Worm (Caenorhabditis elegans) whole organism, young adult: ENCODE measurements around the gene ZK154.6.

Experiments
- F23B12.7 ChIP-seq: sonication (generic microtip); optimal IDR thresholded peaks from 2 replicates; lab custom pipeline; 2017; ENCODE audit warnings: missing genetic modification characterization, mild to moderate bottlenecking, missing compliant biosample characterization, antibody characterized with exemption, moderate library complexity; ENCODE audit not compliant: insufficient read depth
- F49E8.2 ChIP-seq: sonication (generic microtip); optimal IDR thresholded peaks from 3 replicates; lab custom pipeline; 2017; ENCODE audit warnings: missing genetic modification characterization, mild to moderate bottlenecking, missing compliant biosample characterization, antibody characterized with exemption, moderate library complexity; ENCODE audit not compliant: insufficient read depth
- akir-1 ChIP-seq: fragments of 200-800 bp; sonication (Bioruptor generic); optimal IDR thresholded peaks from 2 replicates; lab custom pipeline; 2018; ENCODE audit warnings: mild to moderate bottlenecking, missing genetic modification characterization, moderate library complexity, missing compliant biosample characterization
- ama-1 ChIP-seq, 3 experiments: fragments of 150-350 bp in 1 of 3; sonication (generic microtip) in 2 of 3; optimal IDR thresholded peaks; 2 replicates each; lab custom pipeline; 2014 to 2018; ENCODE audit warnings: missing biosample characterization in 2 of 3, missing genetic modification characterization in 2 of 3, missing genetic modification reagents in 2 of 3
- aptf-2 ChIP-seq: fragments of 200-800 bp; sonication (Bioruptor generic); conservative IDR thresholded peaks from 2 replicates; pipeline ENCODE4 v1.3.6; 2022; ENCODE audit warnings: missing genetic modification reagents, missing genetic modification characterization, missing compliant biosample characterization
- ceh-91 ChIP-seq: fragments of 200-800 bp; sonication (Bioruptor generic); IDR thresholded peaks from 2 replicates; pipeline ENCODE4 v1.3.6; 2022; ENCODE audit warnings: missing genetic modification reagents, missing genetic modification characterization, missing compliant biosample characterization
- dox-1 ChIP-seq: fragments of 200-800 bp; sonication (Bioruptor generic); IDR thresholded peaks from 2 replicates; pipeline ENCODE4 v1.3.6; 2022; ENCODE audit warnings: missing genetic modification reagents, missing genetic modification characterization, missing compliant biosample characterization
- egl-44 ChIP-seq: fragments of 200-800 bp; sonication (Bioruptor generic); IDR thresholded peaks from 2 replicates; pipeline ENCODE4 v1.3.6; 2022; ENCODE audit warnings: missing genetic modification reagents, missing genetic modification characterization, missing compliant biosample characterization
- him-1 ChIP-seq: sonication (generic microtip); optimal IDR thresholded peaks from 2 replicates; lab custom pipeline; 2016; ENCODE audit warnings: missing genotype, missing genetic modification reagents, missing genetic modification characterization, missing compliant biosample characterization
- mcd-1 ChIP-seq: fragments of 200-800 bp; sonication (Bioruptor generic); IDR thresholded peaks from 2 replicates; pipeline ENCODE4 v1.3.6; 2022; ENCODE audit warnings: missing genetic modification reagents, missing genetic modification characterization, missing compliant biosample characterization
- nfyb-1 ChIP-seq: fragments of 200-800 bp; sonication (Bioruptor generic); IDR thresholded peaks from 2 replicates; pipeline ENCODE4 v1.3.6; 2022; ENCODE audit warnings: missing genetic modification reagents, missing genetic modification characterization, missing compliant biosample characterization
- rcor-1 ChIP-seq: fragments of 200-800 bp; sonication (Bioruptor generic); IDR thresholded peaks from 2 replicates; pipeline ENCODE4 v1.3.6; 2022; ENCODE audit warnings: missing genetic modification reagents, missing genetic modification characterization, missing compliant biosample characterization
- unc-130 ChIP-seq: sonication (generic microtip); optimal IDR thresholded peaks from 2 replicates; lab custom pipeline; 2016; ENCODE audit warnings: missing genetic modification reagents, missing genetic modification characterization, missing compliant biosample characterization

- TF ChIP-seq akir-1 (GFP tag; lab: Kevin White, UChicago) = no peak
- TF ChIP-seq aptf-2 (GFP tag; lab: Robert Waterston, UW) = no peak
- TF ChIP-seq nfyb-1 (GFP tag; lab: Robert Waterston, UW) = no peak
- no peak for TF ChIP-seq F49E8.2 (tag; lab: Kevin White, UChicago)
- no peak for TF ChIP-seq egl-44 (GFP tag; lab: Robert Waterston, UW)
- no peak for TF ChIP-seq unc-130 (GFP tag; lab: Kevin White, UChicago)
- no peak for TF ChIP-seq ceh-91 (GFP tag; lab: Robert Waterston, UW)
- TF ChIP-seq rcor-1 = no peak
- TF ChIP-seq dox-1 (GFP tag; lab: Robert Waterston, UW) = no peak
- TF ChIP-seq mcd-1 (GFP tag; lab: Robert Waterston, UW) = no peak
- no peak for TF ChIP-seq F23B12.7
- TF ChIP-seq ama-1 (optimal IDR thresholded peaks at IDR 0.05; lab: Kevin White, UChicago) = no peak
- TF ChIP-seq ama-1 (GFP tag; optimal IDR thresholded peaks at IDR 0.05; lab: Kevin White, UChicago) = no peak
- TF ChIP-seq him-1 (tag; lab: Kevin White, UChicago) = no peak
Measured at ce11 chrX:7752770-7753169, 40.6 kb downstream of the ZK154.6 start, which contains the start of gene deg-1.
